Worm (Caenorhabditis elegans) whole organism, early embryonic: ENCODE data around the gene bus-2.

Experiments used
- B0310.2 ChIP-seq: sonication (generic microtip); optimal IDR thresholded peaks from 2 replicates; lab custom pipeline; 2016; ENCODE audit warnings: mild to moderate bottlenecking, missing genetic modification characterization, missing compliant biosample characterization
- F13C5.2 ChIP-seq: sonication (generic microtip); optimal IDR thresholded peaks from 2 replicates; lab custom pipeline; 2017; ENCODE audit warnings: mild to moderate bottlenecking, missing genetic modification characterization, inconsistent platforms, missing compliant biosample characterization
- aly-1 ChIP-seq: sonication (generic microtip); optimal IDR thresholded peaks from 2 replicates; lab custom pipeline; 2016; ENCODE audit warnings: missing genetic modification characterization, missing compliant biosample characterization
- ama-1 ChIP-seq: fragments of 150-350 bp; optimal IDR thresholded peaks from 2 replicates; lab custom pipeline; 2014
- ceh-13 ChIP-seq: fragments of 200-800 bp; sonication (Bioruptor generic); optimal IDR thresholded peaks from 2 replicates; lab custom pipeline; 2018; ENCODE audit warnings: mild to moderate bottlenecking, missing genetic modification characterization, missing compliant biosample characterization
- ceh-36 ChIP-seq: sonication (generic microtip); optimal IDR thresholded peaks from 2 replicates; lab custom pipeline; 2016; ENCODE audit warnings: missing genetic modification characterization, inconsistent platforms, missing compliant biosample characterization
- ets-7 ChIP-seq: sonication (generic microtip); optimal IDR thresholded peaks from 2 replicates; lab custom pipeline; 2016; ENCODE audit warnings: missing genotype, missing genetic modification characterization, missing compliant biosample characterization
- flt-1 ChIP-seq: fragments of 200-800 bp; sonication (Bioruptor generic); IDR thresholded peaks from 2 replicates; pipeline ENCODE4 v1.3.6; 2022; ENCODE audit warnings: missing genetic modification characterization, missing compliant biosample characterization
- hmbx-1 ChIP-seq: sonication (generic microtip); optimal IDR thresholded peaks from 2 replicates; lab custom pipeline; 2016; ENCODE audit warnings: mild to moderate bottlenecking, missing genetic modification characterization, missing compliant biosample characterization
- hmg-4 ChIP-seq: fragments of 200-800 bp; sonication (Bioruptor generic); optimal IDR thresholded peaks from 2 replicates; lab custom pipeline; 2018; ENCODE audit warnings: mild to moderate bottlenecking, missing genetic modification characterization, missing compliant biosample characterization
- hnd-1 ChIP-seq: sonication (generic microtip); optimal IDR thresholded peaks from 2 replicates; lab custom pipeline; 2016; ENCODE audit warnings: missing genetic modification characterization, missing compliant biosample characterization
- pes-1 ChIP-seq: fragments of 200-800 bp; sonication (Bioruptor generic); IDR thresholded peaks from 2 replicates; pipeline ENCODE4 v1.3.6; 2022; ENCODE audit warnings: missing genetic modification reagents, missing genetic modification characterization, missing compliant biosample characterization
- scrt-1 ChIP-seq: fragments of 200-800 bp; sonication (Bioruptor generic); IDR thresholded peaks from 2 replicates; pipeline ENCODE4 v1.3.6; 2022; ENCODE audit warnings: missing genetic modification characterization, missing compliant biosample characterization
- sea-1 ChIP-seq: fragments of 200-800 bp; sonication (Bioruptor generic); conservative IDR thresholded peaks from 2 replicates; pipeline ENCODE4 v1.3.6; 2022; ENCODE audit warnings: missing genetic modification characterization, missing compliant biosample characterization
- tbx-11 ChIP-seq: fragments of 200-800 bp; sonication (Bioruptor generic); IDR thresholded peaks from 2 replicates; pipeline ENCODE4 v1.3.6; 2022; ENCODE audit warnings: missing genetic modification characterization, missing compliant biosample characterization
- tbx-37 ChIP-seq: fragments of 200-800 bp; sonication (Bioruptor generic); conservative IDR thresholded peaks from 2 replicates; pipeline ENCODE4 v1.3.6; 2022; ENCODE audit warnings: missing genetic modification reagents, missing genetic modification characterization, missing compliant biosample characterization
- tra-4 ChIP-seq: sonication (generic microtip); optimal IDR thresholded peaks from 2 replicates; lab custom pipeline; 2017; ENCODE audit warnings: missing genetic modification characterization, missing compliant biosample characterization

The bus-2 gene

ce11 chrIV:1713618-1714017 is 13.9 kb downstream of the bus-2 start:
- no peak for TF ChIP-seq pes-1 (GFP tag; lab: Robert Waterston, UW)
- TF ChIP-seq ceh-13 (GFP tag; lab: Kevin White, UChicago): no peak
- no peak for TF ChIP-seq F13C5.2 (tag; lab: Kevin White, UChicago)
- TF ChIP-seq hmg-4 (GFP tag; lab: Kevin White, UChicago): no peak
- TF ChIP-seq B0310.2 (tag; lab: Kevin White, UChicago): no peak
- no peak for TF ChIP-seq hmbx-1 (tag; lab: Kevin White, UChicago)
- no peak for TF ChIP-seq sea-1
- TF ChIP-seq tbx-11: no peak
- no peak for TF ChIP-seq ets-7 (tag; lab: Kevin White, UChicago)
- TF ChIP-seq scrt-1 (GFP tag; lab: Robert Waterston, UW): no peak
- no peak for TF ChIP-seq tra-4 (tag; lab: Kevin White, UChicago)
- TF ChIP-seq ceh-36 (tag; lab: Kevin White, UChicago): no peak
- no peak for TF ChIP-seq aly-1 (tag; lab: Kevin White, UChicago)
- TF ChIP-seq hnd-1 (tag; lab: Kevin White, UChicago): no peak
- no peak for TF ChIP-seq tbx-37 (GFP tag; lab: Robert Waterston, UW)

ce11 chrIV:1715705-1716104 is 16.0 kb downstream of the bus-2 start:
- TF ChIP-seq sea-1: no peak
- no peak for TF ChIP-seq ama-1 (lab: Kevin White, UChicago)

DNA sequence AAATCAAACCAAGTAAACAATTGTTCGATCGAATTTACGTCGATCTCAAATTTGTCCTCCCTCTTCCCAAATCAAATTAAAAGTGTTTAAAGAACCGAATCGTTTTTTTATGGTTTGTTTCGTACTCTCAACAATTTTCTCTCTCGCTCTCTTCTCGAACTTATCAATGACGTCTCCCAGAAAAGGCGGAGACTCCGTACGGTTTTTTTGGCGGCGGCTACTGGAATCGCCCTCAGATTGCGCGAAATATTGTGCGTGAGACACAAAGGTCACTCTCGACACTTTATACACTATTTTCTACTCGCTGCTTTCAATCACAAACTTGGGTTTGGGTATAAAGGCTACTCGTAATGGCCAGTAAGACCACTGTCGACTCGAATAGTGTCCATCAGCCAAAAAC is 20.8 kb downstream of the bus-2 start, which contains the start of gene epic-2:
Gene epic-2, plus strand, starts transcription at position 317 of the 400 bp plus-strand sequence.
- TF ChIP-seq ceh-13 (GFP tag; lab: Kevin White, UChicago): no peak

DNA sequence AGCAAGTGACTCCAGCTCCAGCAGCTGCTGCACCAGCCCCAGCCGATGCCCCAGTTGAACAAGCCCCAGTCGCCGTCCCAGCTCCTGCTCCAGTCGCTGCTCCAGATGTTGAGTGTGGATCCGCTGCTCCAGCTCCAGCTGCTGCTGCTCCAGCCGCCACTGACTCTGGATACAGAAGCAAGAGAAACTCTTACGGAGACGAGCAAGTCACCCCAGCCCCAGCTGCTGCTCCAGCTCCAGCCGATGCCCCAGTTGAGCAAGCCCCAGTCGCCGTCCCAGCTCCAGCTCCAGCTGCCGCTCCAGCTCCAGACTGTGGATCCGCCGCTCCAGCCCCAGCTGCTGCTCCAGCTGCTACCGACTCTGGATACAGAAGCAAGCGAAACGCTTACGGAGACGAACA is 21.9 kb downstream of the bus-2 start:
- no peak for TF ChIP-seq hmbx-1 (tag; lab: Kevin White, UChicago)
- peak; percentile 43; the same call in 1 of the 2 replicates for TF ChIP-seq flt-1 (GFP tag; lab: Robert Waterston, UW)
- TF ChIP-seq ceh-13 (GFP tag; lab: Kevin White, UChicago): no peak
- no peak for TF ChIP-seq tbx-37 (GFP tag; lab: Robert Waterston, UW)

DNA sequence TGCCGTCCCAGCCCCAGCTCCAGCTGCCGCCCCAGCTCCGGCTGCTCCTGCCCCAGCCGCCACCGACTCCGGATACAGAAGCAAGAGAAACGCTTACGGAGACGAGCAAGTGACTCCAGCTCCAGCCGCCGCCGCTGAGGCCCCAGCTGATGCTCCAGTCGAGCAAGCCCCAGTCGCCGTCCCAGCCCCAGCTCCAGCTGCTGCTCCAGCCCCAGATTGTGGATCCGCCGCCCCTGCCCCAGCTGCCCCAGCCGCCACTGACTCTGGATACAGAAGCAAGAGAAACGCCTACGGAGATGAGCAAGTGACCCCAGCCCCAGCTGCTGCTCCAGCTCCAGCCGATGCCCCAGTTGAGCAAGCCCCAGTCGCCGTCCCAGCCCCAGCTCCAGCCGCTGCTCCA is 22.8 kb downstream of the bus-2 start:
- TF ChIP-seq pes-1 (GFP tag; lab: Robert Waterston, UW): peak; percentile 48; the same call in 1 of the 2 replicates

DNA sequence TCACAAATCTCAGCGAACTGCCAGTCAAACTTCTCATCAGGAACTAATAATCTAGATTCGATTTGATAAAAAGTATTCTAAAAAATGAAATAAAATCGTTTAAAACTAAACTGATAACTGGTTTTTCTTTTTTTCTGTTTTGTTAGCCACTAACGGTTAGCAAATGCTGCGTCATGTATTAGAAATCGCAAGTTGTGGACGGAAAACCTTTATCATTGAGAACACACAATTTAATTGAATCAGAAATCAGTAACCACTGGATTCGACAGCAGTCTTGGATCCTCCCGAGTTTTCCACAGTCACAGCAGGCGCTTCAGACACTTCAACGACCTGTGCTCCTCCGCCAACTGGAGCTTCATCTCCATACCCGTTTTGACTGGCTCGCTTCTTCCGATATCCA is 23.3 kb downstream of the bus-2 start:
- no peak for TF ChIP-seq tbx-11
- no peak for TF ChIP-seq hmg-4 (GFP tag; lab: Kevin White, UChicago)
- TF ChIP-seq ama-1 (lab: Kevin White, UChicago): no peak
- no peak for TF ChIP-seq ceh-36 (tag; lab: Kevin White, UChicago)
- TF ChIP-seq flt-1 (GFP tag; lab: Robert Waterston, UW): no peak
- TF ChIP-seq tra-4 (tag; lab: Kevin White, UChicago): no peak
- TF ChIP-seq ets-7 (tag; lab: Kevin White, UChicago): no peak
- TF ChIP-seq hnd-1 (tag; lab: Kevin White, UChicago): no peak
- TF ChIP-seq F13C5.2 (tag; lab: Kevin White, UChicago): no peak
- no peak for TF ChIP-seq B0310.2 (tag; lab: Kevin White, UChicago)
- no peak for TF ChIP-seq scrt-1 (GFP tag; lab: Robert Waterston, UW)

DNA sequence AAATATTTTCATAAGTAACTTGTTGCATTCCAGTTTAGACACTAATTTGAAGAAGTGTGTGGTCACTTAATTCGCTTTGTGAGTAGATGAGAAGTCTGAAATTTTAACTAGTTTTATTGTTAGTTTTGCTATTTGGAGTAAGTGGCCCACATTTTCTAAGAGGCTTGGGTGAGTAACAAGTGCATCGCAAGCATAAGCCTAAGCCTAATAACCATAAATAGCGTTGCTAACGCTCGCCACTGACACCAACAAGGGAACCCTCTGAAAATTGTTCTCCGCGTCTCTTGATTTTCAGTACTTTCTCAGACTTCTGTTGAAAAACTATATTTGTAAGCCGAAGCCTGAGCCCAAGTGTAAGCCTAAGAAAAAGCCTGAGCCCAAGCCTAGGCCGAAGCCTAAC is 24.6 kb downstream of the bus-2 start, which contains the start of gene epic-3:
Gene epic-3, minus strand, starts transcription at position 101 of the 400 bp plus-strand sequence.
- TF ChIP-seq sea-1 (no peak), hmg-4 (GFP tag; lab: Kevin White, UChicago) (no peak), tra-4 (tag; lab: Kevin White, UChicago) (no peak), F13C5.2 (tag; lab: Kevin White, UChicago) (no peak), ama-1 (lab: Kevin White, UChicago) (no peak)

- no peak for TF ChIP-seq hmg-4 (GFP tag; lab: Kevin White, UChicago)
- no peak for TF ChIP-seq aly-1 (tag; lab: Kevin White, UChicago)
- no peak for TF ChIP-seq ets-7 (tag; lab: Kevin White, UChicago)
- no peak for TF ChIP-seq scrt-1 (GFP tag; lab: Robert Waterston, UW)
- TF ChIP-seq hmbx-1 (tag; lab: Kevin White, UChicago): no peak
- TF ChIP-seq hnd-1 (tag; lab: Kevin White, UChicago): no peak
- TF ChIP-seq tbx-37 (GFP tag; lab: Robert Waterston, UW): no peak
These were observed 26.2 kb downstream of the bus-2 start, which contains the start of gene K08D12.8 for ce11 chrIV:1725888-1726287. Gene K08D12.8 (plus strand): TSS chrIV:1726188.

- TF ChIP-seq hmbx-1 (tag; lab: Kevin White, UChicago) (no peak), ceh-13 (GFP tag; lab: Kevin White, UChicago) (no peak), hmg-4 (GFP tag; lab: Kevin White, UChicago) (no peak), flt-1 (GFP tag; lab: Robert Waterston, UW) (no peak)
These were observed 27.9 kb downstream of the bus-2 start for ce11 chrIV:1727538-1728072.
